Fruit fly (Drosophila melanogaster) whole organism, prepupa: Measurements from ENCODE around the gene CG43339.
A peak's percentile ranks its signal among the peaks of the same experiment; 100 is the strongest.

Source experiments
- Blimp-1 ChIP-seq: fragments of 200-800 bp; sonication (Bioruptor generic); optimal IDR thresholded peaks from 3 replicates; lab custom pipeline; 2017; ENCODE audit warnings: missing biosample characterization, missing genetic modification characterization, mild to moderate bottlenecking, moderate library complexity, missing genetic modification reagents
- CG10631 ChIP-seq: fragments of 200-800 bp; sonication (Bioruptor generic); optimal IDR thresholded peaks from 2 replicates; lab custom pipeline; 2016; ENCODE audit warnings: missing biosample characterization, missing genetic modification characterization
- CG10669 ChIP-seq: fragments of 200-800 bp; sonication (Bioruptor generic); optimal IDR thresholded peaks from 3 replicates; lab custom pipeline; 2018; ENCODE audit warnings: missing biosample characterization, mild to moderate bottlenecking, missing genetic modification characterization, moderate library complexity
- CG11294 ChIP-seq: fragments of 200-800 bp; sonication (Bioruptor generic); IDR thresholded peaks from 2 replicates; pipeline ENCODE4 v1.3.6; 2022; ENCODE audit warnings: missing biosample characterization, missing genetic modification characterization
- CG11762 ChIP-seq: fragments of 200-800 bp; sonication (Bioruptor generic); optimal IDR thresholded peaks from 3 replicates; lab custom pipeline; 2016; ENCODE audit warnings: missing biosample characterization, missing genetic modification characterization; ENCODE audit not compliant: insufficient read depth
- CG11902 ChIP-seq: fragments of 200-800 bp; sonication (Bioruptor generic); optimal IDR thresholded peaks from 3 replicates; lab custom pipeline; 2016; ENCODE audit warnings: missing biosample characterization, missing genetic modification characterization
- CG15336 ChIP-seq: fragments of 200-800 bp; sonication (Bioruptor generic); IDR thresholded peaks from 2 replicates; pipeline ENCODE4 v1.3.6; 2022; ENCODE audit warnings: missing biosample characterization, missing genetic modification characterization
- CG1621 ChIP-seq: fragments of 200-800 bp; sonication (Bioruptor generic); optimal IDR thresholded peaks from 3 replicates; lab custom pipeline; 2018; ENCODE audit warnings: missing biosample characterization, mild to moderate bottlenecking, missing genetic modification characterization
- CG16779 ChIP-seq: fragments of 200-800 bp; sonication (Bioruptor generic); optimal IDR thresholded peaks from 3 replicates; lab custom pipeline; 2017; ENCODE audit warnings: missing biosample characterization, mild to moderate bottlenecking, missing genetic modification characterization
- CG3032 ChIP-seq: fragments of 200-800 bp; optimal IDR thresholded peaks from 2 replicates; lab custom pipeline; 2019; ENCODE audit warnings: missing biosample characterization, mild to moderate bottlenecking, missing genetic modification characterization, moderate library complexity
- CG31627 ChIP-seq: fragments of 200-800 bp; sonication (Bioruptor generic); optimal IDR thresholded peaks from 3 replicates; lab custom pipeline; 2016; ENCODE audit warnings: missing biosample characterization, missing genetic modification characterization
- CG32006 ChIP-seq: fragments of 200-800 bp; sonication (Bioruptor generic); optimal IDR thresholded peaks from 3 replicates; lab custom pipeline; 2017; ENCODE audit warnings: missing biosample characterization, mild to moderate bottlenecking, missing genetic modification characterization
- CG6792 ChIP-seq: fragments of 200-800 bp; sonication (Bioruptor generic); optimal IDR thresholded peaks from 3 replicates; lab custom pipeline; 2016; ENCODE audit warnings: missing biosample characterization, missing genetic modification characterization
- CG6808 ChIP-seq: fragments of 200-800 bp; sonication (Bioruptor generic); optimal IDR thresholded peaks from 3 replicates; lab custom pipeline; 2017; ENCODE audit warnings: missing biosample characterization, missing genetic modification characterization, mild to moderate bottlenecking, moderate library complexity, missing genetic modification reagents
- CG6854 ChIP-seq: fragments of 200-800 bp; sonication (Bioruptor generic); optimal IDR thresholded peaks from 2 replicates; lab custom pipeline; 2017; ENCODE audit warnings: missing biosample characterization, mild to moderate bottlenecking, missing genetic modification characterization
- CG8319 ChIP-seq: fragments of 200-800 bp; sonication (Bioruptor generic); optimal IDR thresholded peaks from 3 replicates; lab custom pipeline; 2016; ENCODE audit warnings: missing biosample characterization, missing genetic modification characterization
- CG8632 ChIP-seq: fragments of 200-800 bp; sonication (Bioruptor generic); optimal IDR thresholded peaks from 3 replicates; lab custom pipeline; 2016; ENCODE audit warnings: missing biosample characterization, missing genetic modification characterization
- Eip78C ChIP-seq: fragments of 200-800 bp; sonication (Bioruptor generic); peaks from one replicate; lab custom pipeline; 2016; ENCODE audit warnings: missing biosample characterization, missing genetic modification characterization
- Eip93F ChIP-seq: fragments of 200-800 bp; sonication (Bioruptor generic); optimal IDR thresholded peaks from 2 replicates; lab custom pipeline; 2016; ENCODE audit warnings: missing biosample characterization, mild to moderate bottlenecking, missing genetic modification characterization
- Ets21C ChIP-seq: fragments of 200-800 bp; sonication (Bioruptor generic); optimal IDR thresholded peaks from 3 replicates; lab custom pipeline; 2016; ENCODE audit warnings: missing biosample characterization, missing genetic modification characterization
- Gug ChIP-seq: fragments of 200-800 bp; sonication (Bioruptor generic); IDR thresholded peaks from 2 replicates; pipeline ENCODE4 v1.3.6; 2022; ENCODE audit warnings: missing biosample characterization, missing genetic modification characterization
- Hr38 ChIP-seq: sonication (Bioruptor generic); optimal IDR thresholded peaks from 2 replicates; lab custom pipeline; 2016; ENCODE audit warnings: missing biosample characterization, missing genetic modification characterization
- Hr39 ChIP-seq: fragments of 200-800 bp; sonication (Bioruptor generic); optimal IDR thresholded peaks from 2 replicates; lab custom pipeline; 2016; ENCODE audit warnings: missing biosample characterization, missing genetic modification characterization
- Hr4 ChIP-seq: fragments of 200-800 bp; sonication (Bioruptor generic); optimal IDR thresholded peaks from 3 replicates; lab custom pipeline; 2016; ENCODE audit warnings: missing biosample characterization, missing genetic modification characterization
- Lpt ChIP-seq: fragments of 200-800 bp; sonication (Bioruptor generic); optimal IDR thresholded peaks from 3 replicates; lab custom pipeline; 2016; ENCODE audit warnings: missing biosample characterization, missing genetic modification characterization
- OdsH ChIP-seq: fragments of 200-800 bp; sonication (Bioruptor generic); optimal IDR thresholded peaks from 3 replicates; lab custom pipeline; 2016; ENCODE audit warnings: missing biosample characterization, missing genetic modification characterization
- Smox ChIP-seq: fragments of 200-800 bp; sonication (Bioruptor generic); optimal IDR thresholded peaks from 3 replicates; lab custom pipeline; 2016; ENCODE audit warnings: missing biosample characterization, missing genetic modification characterization
- Sox102F ChIP-seq: fragments of 200-800 bp; sonication (Bioruptor generic); optimal IDR thresholded peaks from 2 replicates; lab custom pipeline; 2016; ENCODE audit warnings: missing biosample characterization, mild to moderate bottlenecking, missing genetic modification characterization
- Sox14 ChIP-seq: fragments of 200-800 bp; sonication (Bioruptor generic); optimal IDR thresholded peaks from 3 replicates; lab custom pipeline; 2016; ENCODE audit warnings: missing biosample characterization, missing genetic modification characterization
- achi ChIP-seq: fragments of 200-800 bp; sonication (Bioruptor generic); optimal IDR thresholded peaks from 3 replicates; lab custom pipeline; 2016; ENCODE audit warnings: missing biosample characterization, missing genetic modification characterization
- acj6 ChIP-seq: fragments of 200-800 bp; sonication (Bioruptor generic); optimal IDR thresholded peaks from 3 replicates; lab custom pipeline; 2016; ENCODE audit warnings: missing biosample characterization, missing genetic modification characterization
- cyc ChIP-seq: fragments of 200-800 bp; sonication (Bioruptor generic); optimal IDR thresholded peaks from 3 replicates; lab custom pipeline; 2016; ENCODE audit warnings: missing biosample characterization, missing genetic modification characterization
- dac ChIP-seq: fragments of 200-800 bp; sonication (Bioruptor generic); optimal IDR thresholded peaks from 2 replicates; lab custom pipeline; 2017; ENCODE audit warnings: missing biosample characterization, mild to moderate bottlenecking, missing genetic modification characterization
- dsx ChIP-seq: fragments of 200-800 bp; optimal IDR thresholded peaks from 3 replicates; lab custom pipeline; 2019; ENCODE audit warnings: missing biosample characterization, mild to moderate bottlenecking, missing genetic modification characterization, moderate library complexity; ENCODE audit not compliant: poor library complexity, severe bottlenecking
- fd59A ChIP-seq: fragments of 200-800 bp; sonication (Bioruptor generic); optimal IDR thresholded peaks from 2 replicates; lab custom pipeline; 2017; ENCODE audit warnings: missing biosample characterization, mild to moderate bottlenecking, missing genetic modification characterization, missing genetic modification reagents
- fd85E ChIP-seq: fragments of 200-800 bp; sonication (Bioruptor generic); optimal IDR thresholded peaks from 3 replicates; lab custom pipeline; 2016; ENCODE audit warnings: missing biosample characterization, missing genetic modification characterization
- fkh ChIP-seq: fragments of 200-800 bp; sonication (Bioruptor generic); optimal IDR thresholded peaks from 3 replicates; lab custom pipeline; 2017; ENCODE audit warnings: missing biosample characterization, mild to moderate bottlenecking, missing genetic modification characterization, moderate library complexity
- net ChIP-seq: fragments of 200-800 bp; sonication (Bioruptor generic); optimal IDR thresholded peaks from 3 replicates; lab custom pipeline; 2016; ENCODE audit warnings: missing biosample characterization, missing genetic modification characterization
- salr ChIP-seq, 2 experiments: fragments of 200-800 bp; sonication (Bioruptor generic); optimal IDR thresholded peaks; 3 replicates each; lab custom pipeline; 2016 to 2018; ENCODE audit warnings: missing biosample characterization in 2 of 2, missing genetic modification characterization in 2 of 2, mild to moderate bottlenecking in 1 of 2
- ss ChIP-seq, 2 experiments: fragments of 200-800 bp; sonication (Bioruptor generic); optimal IDR thresholded peaks; 2 replicates in 1 of 2; 3 replicates in 1 of 2; lab custom pipeline; 2017 to 2018; ENCODE audit warnings: mild to moderate bottlenecking in 2 of 2, missing biosample characterization in 2 of 2, missing genetic modification characterization in 2 of 2, moderate library complexity in 1 of 2
- svp ChIP-seq: fragments of 200-800 bp; sonication (Bioruptor generic); peaks from one replicate; lab custom pipeline; 2016; ENCODE audit warnings: missing biosample characterization, missing genetic modification characterization
- topi ChIP-seq: fragments of 200-800 bp; sonication (Bioruptor generic); optimal IDR thresholded peaks from 3 replicates; lab custom pipeline; 2016; ENCODE audit warnings: missing biosample characterization, missing genetic modification characterization
- vri ChIP-seq: fragments of 200-800 bp; sonication (Bioruptor generic); optimal IDR thresholded peaks from 3 replicates; lab custom pipeline; 2016; ENCODE audit warnings: missing biosample characterization, mild to moderate bottlenecking, missing genetic modification characterization

Gene CG43339

dm6 chr2L:18702721-18703488 lies 29.8 kb upstream of the CG43339 start, which contains the start of the genes CG10376 and CG10343 (continued):
- TF ChIP-seq Hr39 (GFP tag; lab: Kevin White, UChicago) = peak; percentile 75
- peak; percentile 82 for TF ChIP-seq achi
- peak; percentile 82 for TF ChIP-seq acj6
- peak; percentile 40 for TF ChIP-seq CG11762 (GFP tag; lab: Kevin White, UChicago)
- peak; percentile 61 for TF ChIP-seq Blimp-1
- peak; percentile 11 for TF ChIP-seq vri (GFP tag; lab: Kevin White, UChicago)
- peak; percentile 92 for TF ChIP-seq Eip78C (GFP tag; lab: Kevin White, UChicago)
- peak; percentile 77 for TF ChIP-seq CG15336 (GFP tag; lab: Robert Waterston, UW)
- TF ChIP-seq CG16779 (tag; lab: Kevin White, UChicago) = no peak
- peak; percentile 10 for TF ChIP-seq CG6854 (GFP tag; lab: Kevin White, UChicago)
- TF ChIP-seq cyc (GFP tag; lab: Kevin White, UChicago) = peak; percentile 73
- TF ChIP-seq OdsH (GFP tag; lab: Kevin White, UChicago) = peak; percentile 89
- TF ChIP-seq dsx (GFP tag; lab: Kevin White, UChicago) = peak; percentile 84
- peak; percentile 74 for TF ChIP-seq CG6792
- no peak for TF ChIP-seq Hr38 (GFP tag; lab: Kevin White, UChicago)
- no peak for TF ChIP-seq Eip93F (GFP tag; lab: Kevin White, UChicago)
- peak; percentile 91 for TF ChIP-seq fkh (GFP tag; lab: Kevin White, UChicago)
- peak; percentile 85 for TF ChIP-seq Gug (GFP tag; lab: Robert Waterston, UW)
- peak; percentile 83 for TF ChIP-seq Sox14 (GFP tag; lab: Kevin White, UChicago)

dm6 chr2L:18698559-18699130 lies 25.6 kb upstream of the CG43339 start, which contains the start of gene CG10341:
TSS of gene CG10341 (plus strand) at chr2L:18698714.
- peak; percentile 63 for TF ChIP-seq Eip78C (GFP tag; lab: Kevin White, UChicago)
- no peak for TF ChIP-seq CG3032 (tag; lab: Kevin White, UChicago)

dm6 chr2L:18695404-18695804 lies 22.3 kb upstream of the CG43339 start, which contains the start of the genes CG10383 and CG10338:
TSS of gene CG10383 (minus strand) at chr2L:18695602.
TSS of gene CG10338 (plus strand) at chr2L:18695664.
- TF ChIP-seq Sox102F (GFP tag; lab: Kevin White, UChicago) (peak; percentile 85), CG10631 (GFP tag; lab: Kevin White, UChicago) (peak; percentile 84), CG6808 (no peak), CG10669 (GFP tag; lab: Kevin White, UChicago) (peak; percentile 64), svp (GFP tag; lab: Kevin White, UChicago) (peak; percentile 93), CG8319 (GFP tag; lab: Kevin White, UChicago) (peak; percentile 88), CG1621 (tag; lab: Kevin White, UChicago) (peak; percentile 61), salr (GFP tag; optimal IDR thresholded peaks at IDR 0.05; lab: Kevin White, UChicago) (peak; percentile 57 to 64), CG6854 (GFP tag; lab: Kevin White, UChicago) (peak; percentile 49), ss (GFP tag; optimal IDR thresholded peaks at IDR 0.05; lab: Kevin White, UChicago) (peak; percentile 30 to 33), cyc (GFP tag; lab: Kevin White, UChicago) (peak; percentile 93), Ets21C (GFP tag; lab: Kevin White, UChicago) (peak; percentile 85), CG32006 (peak; percentile 77), CG31627 (GFP tag; lab: Kevin White, UChicago) (peak; percentile 93), Eip93F (GFP tag; lab: Kevin White, UChicago) (peak; percentile 89), topi (GFP tag; lab: Kevin White, UChicago) (peak; percentile 88), Lpt (GFP tag; lab: Kevin White, UChicago) (peak; percentile 82), OdsH (GFP tag; lab: Kevin White, UChicago) (peak; percentile 89), CG16779 (tag; lab: Kevin White, UChicago) (peak; percentile 47), CG11902 (GFP tag; lab: Kevin White, UChicago) (peak; percentile 87), CG11294 (GFP tag; lab: Robert Waterston, UW) (peak; percentile 87), CG3032 (tag; lab: Kevin White, UChicago) (peak; percentile 73), Hr4 (GFP tag; lab: Kevin White, UChicago) (peak; percentile 86), fd59A (GFP tag; lab: Kevin White, UChicago) (peak; percentile 22), CG8632 (GFP tag; lab: Kevin White, UChicago) (peak; percentile 77), net (GFP tag; lab: Kevin White, UChicago) (peak; percentile 83), Smox (GFP tag; lab: Kevin White, UChicago) (peak; percentile 90), Blimp-1 (peak; percentile 96), dac (GFP tag; lab: Kevin White, UChicago) (peak; percentile 85), fd85E (GFP tag; lab: Kevin White, UChicago) (peak; percentile 77), dsx (GFP tag; lab: Kevin White, UChicago) (peak; percentile 37), achi (peak; percentile 89), fkh (GFP tag; lab: Kevin White, UChicago) (peak; percentile 31)
